Fruit fly (Drosophila melanogaster): Measurements from ENCODE around the gene Ugt35E1.
A peak's percentile ranks its signal among the peaks of the same experiment; 100 is the strongest.

Ugt35E1 gene

DNA sequence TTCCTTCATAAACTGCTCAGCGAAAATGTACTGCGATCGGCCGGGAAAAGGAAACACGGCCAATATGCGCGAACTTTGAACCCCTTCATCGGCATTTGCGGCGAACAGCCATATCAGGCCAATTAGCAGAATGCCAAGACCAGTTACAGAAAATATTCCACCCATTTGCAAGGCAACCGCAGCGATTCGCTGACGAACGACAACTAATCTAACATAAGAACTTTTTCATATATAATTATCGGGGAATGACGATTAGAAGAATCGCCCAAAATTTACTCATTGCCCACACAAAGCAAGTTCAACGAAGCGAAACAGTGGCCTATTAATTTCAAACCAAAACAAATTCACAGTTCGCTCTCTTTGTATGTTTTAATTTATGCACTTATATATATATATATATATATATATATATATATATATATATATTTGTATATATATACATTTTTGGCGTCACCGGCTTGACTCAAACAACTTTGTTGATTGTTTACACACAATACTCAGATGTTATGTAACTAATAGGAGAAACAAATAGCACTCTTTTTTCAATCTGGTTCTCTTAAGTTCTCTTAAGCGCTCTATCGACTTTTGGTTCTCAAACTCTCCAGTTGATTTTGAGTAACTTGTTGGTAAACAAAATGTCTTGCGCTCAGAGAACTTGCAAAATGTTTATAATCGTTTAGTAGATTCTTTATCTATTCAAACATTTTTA lies 6.7 kb upstream of the Ugt35E1 start, which contains the start of gene Ugt35A1:
Gene Ugt35A1, minus strand, starts transcription at position 205 of the 709 bp plus-strand sequence.
- TF ChIP-seq CG12768 (GFP tag; optimal IDR thresholded peaks at IDR 0.05) = peak; percentile 3
- TF ChIP-seq kay (GFP tag; ENCODE audit: borderline replicate concordance) = peak; percentile 92
- no peak for TF ChIP-seq Hr96 (GFP tag; optimal IDR thresholded peaks at IDR 0.05)

DNA sequence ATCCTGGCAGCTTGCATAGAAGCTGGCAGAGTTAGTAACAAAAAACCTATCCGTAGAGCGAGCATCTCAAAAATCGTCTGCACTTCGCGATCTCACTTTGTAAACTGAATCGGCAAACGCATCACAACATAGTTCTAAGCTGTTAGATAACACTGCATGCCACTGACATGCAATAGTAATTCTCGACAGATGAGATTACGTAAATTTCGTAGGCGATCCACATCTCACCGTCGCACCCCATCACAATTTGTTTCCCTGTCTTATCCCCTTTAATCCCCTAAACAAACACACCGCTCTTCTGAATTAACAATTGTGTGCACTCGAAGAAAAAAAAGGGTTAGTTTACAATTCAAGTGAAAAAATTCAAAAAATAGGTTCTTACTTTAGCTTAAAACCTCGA lies 4.3 kb upstream of the Ugt35E1 start, which contains the start of gene Ugt35B1:
Gene Ugt35B1, minus strand, starts transcription at position 101 of the 400 bp plus-strand sequence.
- TF ChIP-seq CG33017 (tag; optimal IDR thresholded peaks at IDR 0.05) = peak; percentile 17
- TF ChIP-seq toe (GFP tag; optimal IDR thresholded peaks at IDR 0.05) = peak; percentile 15
- TF ChIP-seq CG5204 (GFP tag; optimal IDR thresholded peaks at IDR 0.05) = peak; percentile 39
- TF ChIP-seq CG7101 (tag; optimal IDR thresholded peaks at IDR 0.05) = peak; percentile 21
- no peak for TF ChIP-seq Crg-1 (GFP tag; optimal IDR thresholded peaks at IDR 0.05)
- no peak for TF ChIP-seq Mnt (GFP tag; optimal IDR thresholded peaks at IDR 0.05)
- peak; percentile 26 for TF ChIP-seq CG11617 (GFP tag; optimal IDR thresholded peaks at IDR 0.05)
- peak; percentile 44 for TF ChIP-seq cic (GFP tag; optimal IDR thresholded peaks at IDR 0.05)
- TF ChIP-seq kay (GFP tag; ENCODE audit: borderline replicate concordance) = peak; percentile 68
- no peak for TF ChIP-seq pad (GFP tag; optimal IDR thresholded peaks at IDR 0.05)
- peak; percentile 49 for TF ChIP-seq CG12768 (GFP tag; optimal IDR thresholded peaks at IDR 0.05)

DNA sequence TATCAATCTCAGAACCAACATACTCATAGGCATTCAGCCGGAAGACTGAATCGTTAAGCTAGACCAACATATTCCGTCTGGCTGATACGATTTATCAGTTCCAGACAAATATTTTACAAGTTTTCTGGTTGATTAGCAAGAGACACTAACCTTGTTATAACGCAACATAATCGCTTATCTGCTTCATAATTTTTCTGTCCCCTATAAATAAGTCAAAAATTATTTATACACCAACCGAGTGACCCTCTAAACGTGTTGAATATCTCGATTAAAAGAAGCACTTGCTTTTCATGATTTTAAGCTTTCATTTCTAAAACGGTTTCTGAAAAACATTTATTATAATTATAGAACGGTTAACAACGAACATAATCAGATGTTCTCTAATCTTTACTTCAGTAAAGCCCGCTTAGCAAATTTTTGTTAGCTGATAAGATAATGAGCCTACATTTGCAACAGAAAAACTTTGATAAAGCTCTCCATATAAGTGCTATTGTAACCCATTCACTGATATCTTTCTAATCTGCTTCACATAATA lies 2.1 kb upstream of the Ugt35E1 start, which contains the start of gene Ugt35E2:
Gene Ugt35E2, minus strand, starts transcription at position 51 of the 535 bp plus-strand sequence.
- TF ChIP-seq CG14711 (tag; optimal IDR thresholded peaks at IDR 0.05) = no peak
- no peak for TF ChIP-seq CG1620 (GFP tag; optimal IDR thresholded peaks at IDR 0.05)
- no peak for TF ChIP-seq bab1 (GFP tag; optimal IDR thresholded peaks at IDR 0.05)
- TF ChIP-seq CG5204 (GFP tag; optimal IDR thresholded peaks at IDR 0.05) = no peak
- TF ChIP-seq CG11617 (GFP tag; optimal IDR thresholded peaks at IDR 0.05) = no peak
- no peak for TF ChIP-seq Mnt (GFP tag; optimal IDR thresholded peaks at IDR 0.05)
- no peak for TF ChIP-seq toe (GFP tag; optimal IDR thresholded peaks at IDR 0.05)
- no peak for TF ChIP-seq ovo (GFP tag; optimal IDR thresholded peaks at IDR 0.05)
- TF ChIP-seq cic (GFP tag; optimal IDR thresholded peaks at IDR 0.05) = no peak
- no peak for TF ChIP-seq CG7045 (GFP tag; optimal IDR thresholded peaks at IDR 0.05)

DNA sequence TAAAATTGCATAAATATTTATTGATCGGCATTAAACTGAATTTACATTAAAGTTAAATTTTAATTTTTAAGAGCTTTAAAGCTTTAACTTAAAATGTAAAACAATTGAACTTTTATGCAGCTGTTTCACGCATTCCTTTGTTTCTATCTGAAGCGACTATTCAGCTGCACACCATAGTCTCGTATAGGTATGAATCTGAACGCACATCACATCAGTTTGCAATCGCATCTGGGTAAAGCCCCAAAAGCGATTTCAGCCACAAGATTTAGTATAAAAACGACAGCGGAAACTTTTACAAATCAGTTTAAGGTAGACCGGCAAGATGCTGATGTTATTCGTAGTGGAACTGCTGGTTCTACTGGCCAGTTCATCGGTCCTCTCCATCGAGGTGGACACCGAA lies 5.0 kb downstream of the Ugt35E1 start, which contains the start of gene CG4757:
Gene CG4757, plus strand, starts transcription at position 301 of the 400 bp plus-strand sequence.
- no peak for TF ChIP-seq pad (GFP tag; optimal IDR thresholded peaks at IDR 0.05)
- no peak for TF ChIP-seq CG7045 (GFP tag; optimal IDR thresholded peaks at IDR 0.05)
- TF ChIP-seq CG7101 (tag; optimal IDR thresholded peaks at IDR 0.05) = no peak
- no peak for TF ChIP-seq Mnt (GFP tag; optimal IDR thresholded peaks at IDR 0.05)
- no peak for TF ChIP-seq CG33017 (tag; optimal IDR thresholded peaks at IDR 0.05)
- no peak for TF ChIP-seq Hr96 (GFP tag; optimal IDR thresholded peaks at IDR 0.05)
- no peak for TF ChIP-seq bab1 (GFP tag; optimal IDR thresholded peaks at IDR 0.05)
- TF ChIP-seq CG12768 (GFP tag; optimal IDR thresholded peaks at IDR 0.05) = no peak
- no peak for TF ChIP-seq CG5204 (GFP tag; optimal IDR thresholded peaks at IDR 0.05)
- TF ChIP-seq tj (GFP tag; optimal IDR thresholded peaks at IDR 0.05) = no peak
- no peak for TF ChIP-seq cnc (optimal IDR thresholded peaks at IDR 0.05)
- no peak for TF ChIP-seq CG1620 (GFP tag; optimal IDR thresholded peaks at IDR 0.05)
- TF ChIP-seq cic (GFP tag; optimal IDR thresholded peaks at IDR 0.05) = no peak
- no peak for TF ChIP-seq CG11617 (GFP tag; optimal IDR thresholded peaks at IDR 0.05)
- no peak for TF ChIP-seq Crg-1 (GFP tag; optimal IDR thresholded peaks at IDR 0.05)
- no peak for TF ChIP-seq toe (GFP tag; optimal IDR thresholded peaks at IDR 0.05)

DNA sequence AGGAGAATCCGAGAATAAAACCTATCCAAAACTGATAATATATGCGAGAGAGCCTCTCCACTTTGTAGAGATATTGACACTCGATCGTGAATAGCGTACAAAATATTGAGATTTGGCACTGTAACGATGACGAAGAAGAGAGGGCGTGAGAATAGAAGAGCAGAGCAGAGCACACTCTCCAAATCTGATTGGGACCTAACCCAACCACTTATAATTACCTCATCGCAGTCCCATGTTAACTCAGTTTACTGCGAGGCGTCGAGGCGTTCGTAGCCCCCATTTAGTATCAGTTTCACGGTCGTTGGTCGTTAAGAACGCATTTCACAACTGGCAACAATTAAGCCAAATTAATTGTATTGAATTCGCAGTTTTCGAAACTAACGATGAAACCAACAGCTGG lies 9.0 kb downstream of the Ugt35E1 start, which contains the start of gene Ugt302C1:
Gene Ugt302C1, plus strand, starts transcription at position 241 of the 400 bp plus-strand sequence.
- TF ChIP-seq bab1 (GFP tag; optimal IDR thresholded peaks at IDR 0.05) (peak; percentile 4), CG7101 (tag; optimal IDR thresholded peaks at IDR 0.05) (peak; percentile 30), cic (GFP tag; optimal IDR thresholded peaks at IDR 0.05) (peak; percentile 63), ovo (GFP tag; optimal IDR thresholded peaks at IDR 0.05) (peak; percentile 16), cnc (optimal IDR thresholded peaks at IDR 0.05) (peak in 1 of 2 experiments; percentile 37), Crg-1 (GFP tag; optimal IDR thresholded peaks at IDR 0.05) (peak; percentile 7), CG14711 (tag; optimal IDR thresholded peaks at IDR 0.05) (no peak), CG7045 (GFP tag; optimal IDR thresholded peaks at IDR 0.05) (no peak), Mnt (GFP tag; optimal IDR thresholded peaks at IDR 0.05) (peak; percentile 57), CG11617 (GFP tag; optimal IDR thresholded peaks at IDR 0.05) (no peak), CG12768 (GFP tag; optimal IDR thresholded peaks at IDR 0.05) (peak; percentile 31), kay (GFP tag; ENCODE audit: borderline replicate concordance) (peak; percentile 62), CG1620 (GFP tag; optimal IDR thresholded peaks at IDR 0.05) (no peak), CG5204 (GFP tag; optimal IDR thresholded peaks at IDR 0.05) (no peak), Clk (GFP tag; optimal IDR thresholded peaks at IDR 0.05) (no peak), toe (GFP tag; optimal IDR thresholded peaks at IDR 0.05) (no peak), tj (GFP tag; optimal IDR thresholded peaks at IDR 0.05) (peak; percentile 26), CG33017 (tag; optimal IDR thresholded peaks at IDR 0.05) (peak; percentile 37), pad (GFP tag; optimal IDR thresholded peaks at IDR 0.05) (peak; percentile 21), Hr96 (GFP tag; optimal IDR thresholded peaks at IDR 0.05) (no peak)

DNA sequence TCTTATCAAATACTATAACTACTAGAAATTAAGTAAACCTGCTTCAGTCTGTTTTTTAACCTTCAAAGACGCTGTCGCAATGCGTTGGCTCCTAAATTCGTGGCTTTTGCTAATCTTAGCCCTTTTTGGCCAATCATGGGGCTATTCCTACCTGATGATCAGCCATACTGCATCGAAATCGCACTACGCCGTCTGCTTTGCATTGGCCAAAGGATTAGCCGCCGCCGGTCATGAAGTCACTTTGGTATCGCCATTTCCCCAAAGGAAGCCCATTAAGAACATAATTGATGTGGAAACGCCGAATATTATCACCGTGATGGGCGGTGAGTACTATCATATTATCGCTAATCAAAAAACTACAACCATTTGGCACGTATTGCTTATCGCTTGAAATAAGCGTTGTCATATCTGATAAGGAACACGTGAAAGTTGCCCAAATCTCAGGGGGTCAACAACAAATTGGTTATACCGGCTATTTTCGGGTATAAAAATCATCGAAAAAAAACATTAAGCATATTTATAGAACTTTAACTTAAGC lies 11.2 kb downstream of the Ugt35E1 start, which contains the start of gene Ugt302E1:
Gene Ugt302E1, plus strand, starts transcription at position 51 of the 538 bp plus-strand sequence.
- TF ChIP-seq cic (GFP tag; optimal IDR thresholded peaks at IDR 0.05) (peak; percentile 82), ovo (GFP tag; optimal IDR thresholded peaks at IDR 0.05) (no peak), Hr96 (GFP tag; optimal IDR thresholded peaks at IDR 0.05) (no peak), cnc (optimal IDR thresholded peaks at IDR 0.05) (no peak)
